Fruit fly (Drosophila melanogaster) whole organism, embryonic: Measurements from ENCODE around the gene CG33299.

ENCODE experiments used
- CG14667 ChIP-seq: fragments of 200-800 bp; sonication (Bioruptor generic); IDR thresholded peaks from 2 replicates; pipeline ENCODE4 v1.3.6; 2022; ENCODE audit warnings: missing biosample characterization, missing genetic modification characterization
- CG15696 ChIP-seq: fragments of 200-800 bp; sonication (Bioruptor generic); optimal IDR thresholded peaks from 2 replicates; lab custom pipeline; 2019; ENCODE audit warnings: missing biosample characterization, mild to moderate bottlenecking, missing genetic modification characterization, moderate library complexity
- CG1602 ChIP-seq: fragments of 200-800 bp; sonication (Bioruptor generic); optimal IDR thresholded peaks from 3 replicates; lab custom pipeline; 2016; ENCODE audit warnings: missing biosample characterization, missing genetic modification characterization
- CG33213 ChIP-seq: fragments of 200-800 bp; sonication (Bioruptor generic); optimal IDR thresholded peaks from 3 replicates; lab custom pipeline; 2016; ENCODE audit warnings: missing biosample characterization, missing genetic modification characterization
- CG34224 ChIP-seq: fragments of 200-800 bp; sonication (Bioruptor generic); IDR thresholded peaks from 3 replicates; pipeline ENCODE4 v1.3.6; 2022; ENCODE audit warnings: missing biosample characterization, missing genetic modification characterization; ENCODE audit not compliant: partially characterized antibody
- CG3726 ChIP-seq: fragments of 200-800 bp; sonication (Bioruptor generic); IDR thresholded peaks from 3 replicates; pipeline ENCODE4, ENCODE4 v1.3.6; 2022; ENCODE audit warnings: missing biosample characterization, missing genetic modification characterization
- CG43689 ChIP-seq: fragments of 200-800 bp; sonication (Bioruptor generic); IDR thresholded peaks from 2 replicates; pipeline ENCODE4 v1.3.6; 2022; ENCODE audit warnings: missing biosample characterization, missing genetic modification characterization
- CG4617 ChIP-seq: fragments of 200-800 bp; sonication (Bioruptor generic); optimal IDR thresholded peaks from 3 replicates; lab custom pipeline; 2016; ENCODE audit warnings: missing biosample characterization, missing genetic modification characterization, borderline replicate concordance
- CG6689 ChIP-seq: fragments of 200-800 bp; sonication (Bioruptor generic); IDR thresholded peaks from 2 replicates; pipeline ENCODE4 v1.3.6; 2022; ENCODE audit warnings: missing biosample characterization, missing genetic modification characterization
- CG6791 ChIP-seq: fragments of 200-800 bp; sonication (Bioruptor generic); IDR thresholded peaks from 3 replicates; pipeline ENCODE4 v1.3.6; 2022; ENCODE audit warnings: missing biosample characterization, missing genetic modification characterization; ENCODE audit not compliant: partially characterized antibody
- CG7372 ChIP-seq: fragments of 200-800 bp; sonication (Bioruptor generic); IDR thresholded peaks from 2 replicates; pipeline ENCODE4 v1.3.6; 2022; ENCODE audit warnings: missing biosample characterization, missing genetic modification characterization
- CG7963 ChIP-seq: fragments of 200-800 bp; sonication (Bioruptor generic); IDR thresholded peaks from 3 replicates; pipeline ENCODE4 v1.3.6; 2022; ENCODE audit warnings: missing biosample characterization, missing genetic modification characterization; ENCODE audit not compliant: partially characterized antibody
- CG7987 ChIP-seq: fragments of 200-800 bp; sonication (Bioruptor generic); optimal IDR thresholded peaks from 2 replicates; lab custom pipeline; 2018; ENCODE audit warnings: missing biosample characterization, mild to moderate bottlenecking, missing genetic modification characterization, moderate library complexity
- CG9609 ChIP-seq: fragments of 200-800 bp; sonication (Bioruptor generic); optimal IDR thresholded peaks from 3 replicates; lab custom pipeline; 2016; ENCODE audit warnings: missing biosample characterization, missing genetic modification characterization
- CkIIα-i1 ChIP-seq: fragments of 200-800 bp; sonication (Bioruptor generic); IDR thresholded peaks from 2 replicates; pipeline ENCODE4 v1.3.6; 2022; ENCODE audit warnings: missing biosample characterization, missing genetic modification characterization
- Doc2 ChIP-seq: fragments of 200-800 bp; sonication (Bioruptor generic); IDR thresholded peaks from 2 replicates; pipeline ENCODE4 v1.3.6; 2022; ENCODE audit warnings: missing biosample characterization, missing genetic modification characterization
- Hey ChIP-seq: fragments of 200-800 bp; sonication (Bioruptor generic); optimal IDR thresholded peaks from 3 replicates; lab custom pipeline; 2018; ENCODE audit warnings: missing biosample characterization, mild to moderate bottlenecking, missing genetic modification characterization
- Kr ChIP-seq: fragments of 200-800 bp; sonication (Bioruptor generic); optimal IDR thresholded peaks from 2 replicates; lab custom pipeline; 2017; ENCODE audit warnings: missing biosample characterization, mild to moderate bottlenecking, missing genetic modification characterization
- MTF-1 ChIP-seq: fragments of 200-800 bp; sonication (Bioruptor generic); optimal IDR thresholded peaks from 2 replicates; lab custom pipeline; 2018; ENCODE audit warnings: missing biosample characterization, mild to moderate bottlenecking, missing genetic modification characterization, borderline replicate concordance
- NC2β ChIP-seq: fragments of 200-800 bp; sonication (Bioruptor generic); optimal IDR thresholded peaks from 2 replicates; lab custom pipeline; 2016; ENCODE audit warnings: missing biosample characterization, missing genetic modification characterization
- NK7.1 ChIP-seq: fragments of 200-800 bp; sonication (Bioruptor generic); optimal IDR thresholded peaks from 3 replicates; lab custom pipeline; 2016; ENCODE audit warnings: missing biosample characterization, missing genetic modification characterization
- Nf-YB ChIP-seq: fragments of 200-800 bp; sonication (Bioruptor generic); optimal IDR thresholded peaks from 3 replicates; lab custom pipeline; 2019; ENCODE audit warnings: missing biosample characterization, mild to moderate bottlenecking, missing genetic modification characterization, moderate library complexity
- Oli ChIP-seq: fragments of 200-800 bp; sonication (Bioruptor generic); optimal IDR thresholded peaks from 2 replicates; lab custom pipeline; 2018; ENCODE audit warnings: missing biosample characterization, mild to moderate bottlenecking, missing genetic modification characterization, moderate library complexity
- Sox100B ChIP-seq: fragments of 200-800 bp; sonication (Bioruptor generic); optimal IDR thresholded peaks from 3 replicates; lab custom pipeline; 2018; ENCODE audit warnings: missing biosample characterization, mild to moderate bottlenecking, missing genetic modification characterization
- Ssrp ChIP-seq: fragments of 200-800 bp; sonication (Bioruptor generic); optimal IDR thresholded peaks from 2 replicates; lab custom pipeline; 2018; ENCODE audit warnings: missing biosample characterization, mild to moderate bottlenecking, missing genetic modification characterization, moderate library complexity
- TFAM ChIP-seq: fragments of 200-800 bp; sonication (Bioruptor generic); optimal IDR thresholded peaks from 2 replicates; lab custom pipeline; 2017; ENCODE audit warnings: missing biosample characterization, missing genetic modification characterization, inconsistent platforms
- Tbp ChIP-seq: fragments of >200 bp; optimal IDR thresholded peaks from 2 replicates; lab custom pipeline; 2018; ENCODE audit warnings: missing biosample characterization, missing genetic modification characterization
- Vsx1 ChIP-seq: fragments of 200-800 bp; sonication (Bioruptor generic); optimal IDR thresholded peaks from 2 replicates; lab custom pipeline; 2017; ENCODE audit warnings: missing biosample characterization, mild to moderate bottlenecking, missing genetic modification characterization, missing genetic modification reagents
- ara ChIP-seq: fragments of 200-800 bp; sonication (Bioruptor generic); IDR thresholded peaks from 2 replicates; pipeline ENCODE4 v1.3.6; 2022; ENCODE audit warnings: missing biosample characterization, missing genetic modification characterization
- ash1 ChIP-seq: fragments of 200-800 bp; sonication (Bioruptor generic); optimal IDR thresholded peaks from 2 replicates; lab custom pipeline; 2018; ENCODE audit warnings: missing biosample characterization, mild to moderate bottlenecking, missing genetic modification characterization
- br ChIP-seq: fragments of >200 bp; optimal IDR thresholded peaks from 2 replicates; lab custom pipeline; 2017
- bsh ChIP-seq, 2 experiments: fragments of 200-800 bp; sonication (Bioruptor generic); optimal IDR thresholded peaks; 2 replicates each; lab custom pipeline; 2017 to 2018; ENCODE audit warnings: mild to moderate bottlenecking in 2 of 2, missing biosample characterization in 2 of 2, missing genetic modification characterization in 2 of 2, moderate library complexity in 1 of 2
- crp ChIP-seq, 2 experiments: fragments of 200-800 bp; sonication (Bioruptor generic); optimal IDR thresholded peaks; 2 replicates in 1 of 2; 3 replicates in 1 of 2; lab custom pipeline; 2017; ENCODE audit warnings: missing biosample characterization in 2 of 2, missing genetic modification characterization in 2 of 2, mild to moderate bottlenecking in 1 of 2, moderate library complexity in 1 of 2
- dm ChIP-seq: fragments of 200-800 bp; sonication (Bioruptor generic); optimal IDR thresholded peaks from 3 replicates; lab custom pipeline; 2016; ENCODE audit warnings: missing biosample characterization, missing genetic modification characterization
- dpn ChIP-seq, 2 experiments: fragments of 200-800 bp; sonication (Bioruptor generic); optimal IDR thresholded peaks; 3 replicates each; lab custom pipeline; 2016; ENCODE audit warnings: missing biosample characterization in 2 of 2, missing genetic modification characterization in 2 of 2
- eyg ChIP-seq: fragments of 200-800 bp; sonication (Bioruptor generic); optimal IDR thresholded peaks from 3 replicates; lab custom pipeline; 2016; ENCODE audit warnings: missing biosample characterization, missing genetic modification characterization
- fd102C ChIP-seq: fragments of 200-800 bp; sonication (Bioruptor generic); optimal IDR thresholded peaks from 2 replicates; lab custom pipeline; 2018; ENCODE audit warnings: missing biosample characterization, mild to moderate bottlenecking, missing genetic modification characterization, moderate library complexity
- fd64A ChIP-seq: fragments of 200-800 bp; sonication (Bioruptor generic); optimal IDR thresholded peaks from 3 replicates; lab custom pipeline; 2018; ENCODE audit warnings: missing biosample characterization, mild to moderate bottlenecking, missing genetic modification characterization
- gce ChIP-seq: fragments of 200-800 bp; sonication (Bioruptor generic); IDR thresholded peaks from 3 replicates; pipeline ENCODE4 v1.3.6; 2022; ENCODE audit warnings: missing biosample characterization, missing genetic modification characterization
- hkb ChIP-seq, 2 experiments: fragments of 200-800 bp in 1 of 2; fragments of >200 bp in 1 of 2; sonication (Bioruptor generic) in 1 of 2; IDR thresholded peaks in 1 of 2; optimal IDR thresholded peaks in 1 of 2; 2 replicates each; pipeline versions ENCODE4 v1.3.6 to Lab custom; 2017 to 2022; ENCODE audit warnings: missing biosample characterization in 1 of 2, missing genetic modification characterization in 1 of 2
- insv ChIP-seq, 2 experiments: fragments of 200-800 bp; sonication (Bioruptor generic); optimal IDR thresholded peaks; 3 replicates each; lab custom pipeline; 2016 to 2018; ENCODE audit warnings: missing biosample characterization in 2 of 2, missing genetic modification characterization in 2 of 2
- kah ChIP-seq: fragments of 200-800 bp; sonication (Bioruptor generic); optimal IDR thresholded peaks from 2 replicates; lab custom pipeline; 2018; ENCODE audit warnings: missing biosample characterization, mild to moderate bottlenecking, missing genetic modification characterization
- mirr ChIP-seq: fragments of 200-800 bp; sonication (Bioruptor generic); optimal IDR thresholded peaks from 3 replicates; lab custom pipeline; 2018; ENCODE audit warnings: missing biosample characterization, mild to moderate bottlenecking, missing genetic modification characterization
- nmo ChIP-seq: fragments of 200-800 bp; sonication (Bioruptor generic); optimal IDR thresholded peaks from 2 replicates; lab custom pipeline; 2018; ENCODE audit warnings: missing biosample characterization, mild to moderate bottlenecking, missing genetic modification characterization, moderate library complexity
- otp ChIP-seq: fragments of 200-800 bp; sonication (Bioruptor generic); IDR thresholded peaks from 3 replicates; pipeline ENCODE4, ENCODE4 v1.3.6; 2022; ENCODE audit warnings: missing biosample characterization, missing genetic modification characterization
- ro ChIP-seq: fragments of 200-800 bp; sonication (Bioruptor generic); IDR thresholded peaks from 2 replicates; pipeline ENCODE4 v1.3.6; 2022; ENCODE audit warnings: missing biosample characterization, missing genetic modification characterization
- salm ChIP-seq: fragments of 200-800 bp; sonication (Bioruptor generic); optimal IDR thresholded peaks from 2 replicates; lab custom pipeline; 2018; ENCODE audit warnings: missing biosample characterization, mild to moderate bottlenecking, missing genetic modification characterization
- tgo ChIP-seq: fragments of 200-800 bp; sonication (Bioruptor generic); IDR thresholded peaks from 3 replicates; pipeline ENCODE4 v1.3.6; 2022; ENCODE audit warnings: missing biosample characterization, missing genetic modification characterization
- tup ChIP-seq: fragments of 200-800 bp; sonication (Bioruptor generic); optimal IDR thresholded peaks from 2 replicates; lab custom pipeline; 2016; ENCODE audit warnings: missing biosample characterization, mild to moderate bottlenecking, missing genetic modification characterization, moderate library complexity
- wdn ChIP-seq: fragments of 200-800 bp; sonication (Bioruptor generic); IDR thresholded peaks from 2 replicates; pipeline ENCODE4 v1.3.6; 2022; ENCODE audit warnings: missing biosample characterization, missing genetic modification characterization
- z ChIP-seq: fragments of 200-800 bp; sonication (Bioruptor generic); IDR thresholded peaks from 3 replicates; pipeline ENCODE4 v1.3.6; 2022; ENCODE audit warnings: missing biosample characterization, missing genetic modification characterization

CG33299 gene

dm6 chr2L:9660516-9660920, 4.1 kb downstream of the CG33299 start (continued):
- TF ChIP-seq CG4617, result no peak
- TF ChIP-seq fd102C, result no peak
- peak; percentile 41 for TF ChIP-seq Nf-YB (GFP tag; lab: Kevin White, UChicago)
- TF ChIP-seq Oli (tag; lab: Kevin White, UChicago), result peak; percentile 77
- no peak for TF ChIP-seq CG3726 (GFP tag; lab: Robert Waterston, UW)
- no peak for TF ChIP-seq ara (GFP tag; lab: Robert Waterston, UW)
- TF ChIP-seq wdn (GFP tag; lab: Robert Waterston, UW), result peak; percentile 52; the same call in 1 of the 2 replicates
- TF ChIP-seq tgo, result peak; percentile 80
- peak; percentile 26 for TF ChIP-seq eyg (GFP tag; lab: Kevin White, UChicago)
- no peak for TF ChIP-seq otp (GFP tag; lab: Robert Waterston, UW)
- TF ChIP-seq dm (GFP tag; lab: Kevin White, UChicago), result no peak
- no peak for TF ChIP-seq hkb (optimal IDR thresholded peaks at IDR 0.05; lab: Kevin White, UChicago)
- peak; percentile 83 for TF ChIP-seq hkb (GFP tag; IDR thresholded peaks at IDR 0.05; lab: Robert Waterston, UW)
- TF ChIP-seq Doc2, result no peak
- TF ChIP-seq br, result no peak
- no peak for TF ChIP-seq fd64A (GFP tag; lab: Kevin White, UChicago)
- TF ChIP-seq CG9609 (GFP tag; lab: Kevin White, UChicago), result peak; percentile 44
- no peak for TF ChIP-seq mirr (GFP tag; lab: Kevin White, UChicago)
- TF ChIP-seq Kr (GFP tag; lab: Kevin White, UChicago), result no peak
- no peak for TF ChIP-seq Vsx1 (GFP tag; lab: Kevin White, UChicago)
- peak; percentile 15 for TF ChIP-seq CG7987 (GFP tag; lab: Kevin White, UChicago)
- peak; percentile 80 for TF ChIP-seq CG7372 (GFP tag; lab: Robert Waterston, UW)
- TF ChIP-seq Sox100B (GFP tag; lab: Kevin White, UChicago), result no peak
- TF ChIP-seq gce (GFP tag; lab: Robert Waterston, UW), result no peak
- peak; percentile 32 for TF ChIP-seq salm
- 0 out of 2 replicates have a peak, but pooled peaks have one; percentile 44 for TF ChIP-seq ro (GFP tag; lab: Robert Waterston, UW)
- peak; percentile 66 for TF ChIP-seq Ssrp
- no peak for TF ChIP-seq CkIIα-i1 (GFP tag; lab: Robert Waterston, UW)
- no peak for TF ChIP-seq CG33213 (GFP tag; lab: Kevin White, UChicago)
- TF ChIP-seq CG15696 (tag; lab: Kevin White, UChicago), result peak; percentile 10
- no peak for TF ChIP-seq z (GFP tag; lab: Robert Waterston, UW)
- no peak for TF ChIP-seq tup
- no peak for TF ChIP-seq CG1602 (GFP tag; lab: Kevin White, UChicago)
- TF ChIP-seq CG14667 (GFP tag; lab: Robert Waterston, UW), result peak; percentile 58
- no peak for TF ChIP-seq Tbp
- TF ChIP-seq CG6791 (GFP tag; lab: Robert Waterston, UW), result no peak
- TF ChIP-seq MTF-1 (GFP tag; lab: Kevin White, UChicago), result no peak
- TF ChIP-seq CG7963 (GFP tag; lab: Robert Waterston, UW), result no peak
- no peak for TF ChIP-seq bsh (GFP tag; optimal IDR thresholded peaks at IDR 0.05; lab: Kevin White, UChicago)
- peak; percentile 16 for TF ChIP-seq NK7.1 (GFP tag; lab: Kevin White, UChicago)
- TF ChIP-seq dpn (GFP tag; optimal IDR thresholded peaks at IDR 0.05; lab: Kevin White, UChicago), result peak; percentile 46 to 62
- peak; percentile 73 for TF ChIP-seq CG6689
- TF ChIP-seq CG34224 (GFP tag; lab: Robert Waterston, UW), result no peak
- TF ChIP-seq CG43689 (GFP tag; lab: Robert Waterston, UW), result no peak
- TF ChIP-seq TFAM (GFP tag; lab: Kevin White, UChicago), result no peak
- peak in 1 of 2 experiments; percentile 5 for TF ChIP-seq crp (GFP tag; optimal IDR thresholded peaks at IDR 0.05; lab: Kevin White, UChicago)
- no peak for TF ChIP-seq NC2β (GFP tag; lab: Kevin White, UChicago)
- peak; percentile 76 for TF ChIP-seq nmo
- no peak for TF ChIP-seq kah (GFP tag; lab: Kevin White, UChicago)
- peak in 1 of 2 experiments; percentile 20 for TF ChIP-seq insv (GFP tag; optimal IDR thresholded peaks at IDR 0.05; lab: Kevin White, UChicago)
- TF ChIP-seq Hey (tag; lab: Kevin White, UChicago), result no peak
- no peak for TF ChIP-seq ash1
